Worm (Caenorhabditis elegans): ENCODE results near the gene acr-3.

ce11 chrX:6745515-6745914, 36.2 kb downstream of the acr-3 start:
- TF ChIP-seq nhr-77 (tag; optimal IDR thresholded peaks at IDR 0.05): no peak
- TF ChIP-seq lin-39 (tag; optimal IDR thresholded peaks at IDR 0.05): no peak
- no peak for TF ChIP-seq ceh-90 (tag; optimal IDR thresholded peaks at IDR 0.05)
- no peak for TF ChIP-seq nhr-237 (tag; optimal IDR thresholded peaks at IDR 0.05)
- no peak for TF ChIP-seq C16A3.4 (tag; optimal IDR thresholded peaks at IDR 0.05)
- no peak for TF ChIP-seq jun-1 (tag; optimal IDR thresholded peaks at IDR 0.05)
- no peak for TF ChIP-seq dpl-1 (GFP tag; optimal IDR thresholded peaks at IDR 0.05)
- no peak for TF ChIP-seq zip-4 (GFP tag; optimal IDR thresholded peaks at IDR 0.05)
- TF ChIP-seq lsy-2 (tag; optimal IDR thresholded peaks at IDR 0.05): no peak

Data from whole organism, L1 larva.